Worm (Caenorhabditis elegans) whole organism, L4 larva: ENCODE data around the gene F47B8.13.

Experiments used
- T20F7.1 ChIP-seq: fragments of 200-800 bp; sonication (Bioruptor generic); optimal IDR thresholded peaks from 2 replicates; lab custom pipeline; 2018; ENCODE audit warnings: mild to moderate bottlenecking, missing genetic modification characterization, missing compliant biosample characterization
- T26A8.4 ChIP-seq: fragments of 200-800 bp; sonication (Bioruptor generic); IDR thresholded peaks from 2 replicates; pipeline ENCODE4 v1.3.6; 2022; ENCODE audit warnings: missing genetic modification characterization, missing compliant biosample characterization
- Y105C5A.15 ChIP-seq: fragments of 200-800 bp; sonication (Bioruptor generic); IDR thresholded peaks from 2 replicates; pipeline ENCODE4 v1.3.6; 2022; ENCODE audit warnings: missing genetic modification characterization, missing compliant biosample characterization
- Y48G9A.11 ChIP-seq: fragments of 200-800 bp; sonication (Bioruptor generic); IDR thresholded peaks from 2 replicates; pipeline ENCODE4 v1.3.6; 2022; ENCODE audit warnings: missing genetic modification reagents, missing genetic modification characterization, missing compliant biosample characterization
- Y5F2A.4 ChIP-seq: fragments of 200-800 bp; sonication (Bioruptor generic); optimal IDR thresholded peaks from 2 replicates; lab custom pipeline; 2018; ENCODE audit warnings: mild to moderate bottlenecking, missing genetic modification characterization, missing compliant biosample characterization
- Y75B8A.6 ChIP-seq: fragments of 200-800 bp; sonication (Bioruptor generic); IDR thresholded peaks from 2 replicates; pipeline ENCODE4 v1.3.6; 2022; ENCODE audit warnings: missing genetic modification reagents, missing genetic modification characterization, missing compliant biosample characterization
- ZK337.2 ChIP-seq: fragments of 200-800 bp; sonication (Bioruptor generic); IDR thresholded peaks from 2 replicates; pipeline ENCODE4 v1.3.6; 2022; ENCODE audit warnings: missing genetic modification reagents, missing genetic modification characterization, missing compliant biosample characterization
- ZK546.5 ChIP-seq, 2 experiments: sonication (generic microtip); optimal IDR thresholded peaks; 2 replicates each; lab custom pipeline; 2017; ENCODE audit warnings: missing biosample characterization in 2 of 2, missing genetic modification characterization in 2 of 2
- aha-1 ChIP-seq: fragments of 150-350 bp; peaks from one replicate; lab custom pipeline; 2014; ENCODE audit warnings: missing biosample characterization, missing genetic modification characterization
- aly-2 ChIP-seq: sonication (generic microtip); optimal IDR thresholded peaks from 2 replicates; lab custom pipeline; 2018; ENCODE audit warnings: missing biosample characterization, missing genetic modification characterization
- ceh-82 ChIP-seq: sonication (generic microtip); optimal IDR thresholded peaks from 2 replicates; lab custom pipeline; 2017; ENCODE audit warnings: missing biosample characterization, missing genetic modification characterization
- ces-1 ChIP-seq: fragments of 150-350 bp; sonication (generic microtip); optimal IDR thresholded peaks from 4 replicates; lab custom pipeline; 2014; ENCODE audit warnings: missing biosample characterization, missing genetic modification reagents, missing genetic modification characterization
- ctbp-1 ChIP-seq: fragments of 200-800 bp; sonication (Bioruptor generic); IDR thresholded peaks from 2 replicates; pipeline ENCODE4 v1.3.6; 2022; ENCODE audit warnings: missing genetic modification reagents, missing genetic modification characterization, missing compliant biosample characterization
- daf-16 ChIP-seq, 3 experiments: sonication (generic microtip); optimal IDR thresholded peaks; 2 replicates each; lab custom pipeline; 2016 to 2017; ENCODE audit warnings: missing genetic modification characterization in 3 of 3, missing genetic modification reagents in 3 of 3, mild to moderate bottlenecking in 2 of 3, missing compliant biosample characterization in 2 of 3, missing biosample characterization in 1 of 3, moderate library complexity in 1 of 3
- daf-19 ChIP-seq: fragments of 200-800 bp; sonication (Bioruptor generic); conservative IDR thresholded peaks from 2 replicates; pipeline ENCODE4 v1.3.6; 2022; ENCODE audit warnings: missing genetic modification characterization, missing compliant biosample characterization
- dmd-8 ChIP-seq: fragments of 200-800 bp; sonication (Bioruptor generic); IDR thresholded peaks from 2 replicates; pipeline ENCODE4 v1.3.6; 2022; ENCODE audit warnings: missing genetic modification characterization, missing compliant biosample characterization
- dmd-9 ChIP-seq: fragments of 200-800 bp; sonication (Bioruptor generic); IDR thresholded peaks from 2 replicates; pipeline ENCODE4 v1.3.6; 2022; ENCODE audit warnings: missing genetic modification reagents, missing genetic modification characterization, missing compliant biosample characterization
- dpl-1 ChIP-seq: fragments of 150-350 bp; optimal IDR thresholded peaks from 2 replicates; lab custom pipeline; 2014; ENCODE audit warnings: missing biosample characterization, missing genetic modification reagents, missing genetic modification characterization
- dve-1 ChIP-seq: sonication (generic microtip); optimal IDR thresholded peaks from 2 replicates; lab custom pipeline; 2017; ENCODE audit warnings: antibody characterized with exemption, mild to moderate bottlenecking, missing genetic modification characterization, missing compliant biosample characterization; ENCODE audit not compliant: insufficient read depth
- egl-43 ChIP-seq: fragments of 200-800 bp; sonication (Bioruptor generic); IDR thresholded peaks from 2 replicates; pipeline ENCODE4 v1.3.6; 2022; ENCODE audit warnings: missing genetic modification reagents, missing genetic modification characterization, missing compliant biosample characterization
- hif-1 ChIP-seq, 2 experiments: sonication (generic microtip); optimal IDR thresholded peaks; 2 replicates each; lab custom pipeline; 2016 to 2017; ENCODE audit warnings: missing compliant biosample characterization in 2 of 2, missing genetic modification characterization in 2 of 2, missing genetic modification reagents in 2 of 2, missing genotype in 2 of 2, mild to moderate bottlenecking in 1 of 2
- hlh-11 ChIP-seq: fragments of 200-800 bp; sonication (Bioruptor generic); optimal IDR thresholded peaks from 2 replicates; lab custom pipeline; 2018; ENCODE audit warnings: mild to moderate bottlenecking, missing genetic modification characterization, missing compliant biosample characterization
- hlh-30 ChIP-seq: sonication (generic microtip); optimal IDR thresholded peaks from 2 replicates; lab custom pipeline; 2017; ENCODE audit warnings: antibody characterized with exemption, mild to moderate bottlenecking, missing genetic modification characterization, missing compliant biosample characterization; ENCODE audit not compliant: insufficient read depth
- hmg-1.1 ChIP-seq: fragments of 200-800 bp; sonication (Bioruptor generic); IDR thresholded peaks from 2 replicates; pipeline ENCODE4 v1.3.6; 2022; ENCODE audit warnings: missing genetic modification reagents, missing genetic modification characterization, missing compliant biosample characterization
- mdt-29 ChIP-seq: fragments of 200-800 bp; sonication (Bioruptor generic); IDR thresholded peaks from 2 replicates; pipeline ENCODE4 v1.3.6; 2022; ENCODE audit warnings: missing genetic modification reagents, missing genetic modification characterization, missing compliant biosample characterization
- mep-1 ChIP-seq: fragments of 150-350 bp; sonication (generic microtip); optimal IDR thresholded peaks from 3 replicates; lab custom pipeline; 2014; ENCODE audit warnings: missing biosample characterization, missing genetic modification characterization
- mes-2 ChIP-seq: sonication (generic microtip); optimal IDR thresholded peaks from 2 replicates; lab custom pipeline; 2016; ENCODE audit warnings: missing genotype, mild to moderate bottlenecking, missing genetic modification characterization, missing compliant biosample characterization; ENCODE audit not compliant: poor library complexity, severe bottlenecking
- mxl-3 ChIP-seq: fragments of 200-800 bp; sonication (Bioruptor generic); optimal IDR thresholded peaks from 2 replicates; lab custom pipeline; 2018; ENCODE audit warnings: mild to moderate bottlenecking, missing genetic modification characterization, missing compliant biosample characterization
- nhr-10 ChIP-seq: fragments of 150-350 bp; optimal IDR thresholded peaks from 2 replicates; lab custom pipeline; 2014; ENCODE audit warnings: missing biosample characterization, missing genetic modification characterization
- nhr-11 ChIP-seq: fragments of 150-350 bp; optimal IDR thresholded peaks from 2 replicates; lab custom pipeline; 2014; ENCODE audit warnings: missing biosample characterization, missing genetic modification characterization
- nhr-111 ChIP-seq: fragments of 200-800 bp; sonication (Bioruptor generic); optimal IDR thresholded peaks from 2 replicates; lab custom pipeline; 2018; ENCODE audit warnings: mild to moderate bottlenecking, missing genetic modification characterization, missing compliant biosample characterization
- nhr-237 ChIP-seq: sonication (generic microtip); optimal IDR thresholded peaks from 2 replicates; lab custom pipeline; 2017; ENCODE audit warnings: missing biosample characterization, missing genetic modification characterization
- nhr-28 ChIP-seq: fragments of 150-350 bp; optimal IDR thresholded peaks from 2 replicates; lab custom pipeline; 2014; ENCODE audit warnings: missing biosample characterization, missing genetic modification characterization
- nhr-42 ChIP-seq: fragments of 200-800 bp; sonication (Bioruptor generic); IDR thresholded peaks from 2 replicates; pipeline ENCODE4 v1.3.6; 2022; ENCODE audit warnings: missing genetic modification characterization, missing compliant biosample characterization
- nhr-48 ChIP-seq: sonication (generic microtip); optimal IDR thresholded peaks from 2 replicates; lab custom pipeline; 2016; ENCODE audit warnings: mild to moderate bottlenecking, missing genetic modification characterization, missing compliant biosample characterization
- pqm-1 ChIP-seq: sonication (generic microtip); optimal IDR thresholded peaks from 2 replicates; lab custom pipeline; 2017; ENCODE audit warnings: missing biosample characterization, missing genetic modification characterization
- saeg-2 ChIP-seq: fragments of 200-800 bp; sonication (Bioruptor generic); IDR thresholded peaks from 2 replicates; pipeline ENCODE4 v1.3.6; 2022; ENCODE audit warnings: missing genetic modification reagents, missing genetic modification characterization, missing compliant biosample characterization
- skn-1 ChIP-seq: fragments of 150-350 bp; optimal IDR thresholded peaks from 2 replicates; lab custom pipeline; 2014; ENCODE audit warnings: missing biosample characterization, missing genetic modification characterization
- snpc-4 ChIP-seq: fragments of 150-350 bp; optimal IDR thresholded peaks from 2 replicates; lab custom pipeline; 2014; ENCODE audit warnings: missing biosample characterization, missing genetic modification characterization
- spr-1 ChIP-seq: sonication (generic microtip); optimal IDR thresholded peaks from 2 replicates; lab custom pipeline; 2016; ENCODE audit warnings: mild to moderate bottlenecking, missing genetic modification characterization, missing compliant biosample characterization
- spr-3 ChIP-seq: fragments of 200-800 bp; sonication (Bioruptor generic); optimal IDR thresholded peaks from 2 replicates; lab custom pipeline; 2018; ENCODE audit warnings: mild to moderate bottlenecking, missing genetic modification characterization, missing compliant biosample characterization
- unc-130 ChIP-seq: sonication (generic microtip); optimal IDR thresholded peaks from 2 replicates; lab custom pipeline; 2016; ENCODE audit warnings: missing genetic modification reagents, missing genetic modification characterization, missing compliant biosample characterization
- zag-1 ChIP-seq: fragments of 150-350 bp; optimal IDR thresholded peaks from 2 replicates; lab custom pipeline; 2014; ENCODE audit warnings: missing biosample characterization, missing genetic modification characterization
- zfp-3 ChIP-seq: fragments of 200-800 bp; sonication (Bioruptor generic); conservative IDR thresholded peaks from 2 replicates; pipeline ENCODE4 v1.3.6; 2022; ENCODE audit warnings: missing genetic modification reagents, missing genetic modification characterization, missing compliant biosample characterization
- zip-2 ChIP-seq: fragments of 150-350 bp; optimal IDR thresholded peaks from 2 replicates; lab custom pipeline; 2014; ENCODE audit warnings: missing biosample characterization, missing genetic modification characterization

The F47B8.13 gene

ce11 chrV:14361973-14362372 is 42.4 kb upstream of the F47B8.13 start:
- TF ChIP-seq T20F7.1 (GFP tag; lab: Kevin White, UChicago) = no peak
- no peak for TF ChIP-seq dmd-9 (GFP tag; lab: Robert Waterston, UW)
- no peak for TF ChIP-seq zag-1 (tag; lab: Kevin White, UChicago)
- TF ChIP-seq aly-2 (tag; lab: Kevin White, UChicago) = no peak
- no peak for TF ChIP-seq nhr-48 (tag; lab: Kevin White, UChicago)
- TF ChIP-seq zfp-3 = no peak
- no peak for TF ChIP-seq skn-1 (tag; lab: Kevin White, UChicago)
- no peak for TF ChIP-seq Y48G9A.11
- 0 out of 2 replicates have a peak, but pooled peaks have one; percentile 12 for TF ChIP-seq egl-43 (GFP tag; lab: Robert Waterston, UW)
- TF ChIP-seq, all 104 proteins: peak for 1

- TF ChIP-seq daf-16 (GFP tag; optimal IDR thresholded peaks at IDR 0.05; lab: Kevin White, UChicago) (no peak), daf-16 (tag; optimal IDR thresholded peaks at IDR 0.05; lab: Kevin White, UChicago) (peak; percentile 42), mes-2 (peak; percentile 39), spr-3 (GFP tag; lab: Kevin White, UChicago) (peak; percentile 11), hlh-11 (tag; lab: Kevin White, UChicago) (peak; percentile 23), mep-1 (tag; lab: Kevin White, UChicago) (peak; percentile 21), dpl-1 (GFP tag; lab: Kevin White, UChicago) (no peak), nhr-111 (no peak), T26A8.4 (peak; percentile 63), hlh-30 (peak; percentile 35), Y5F2A.4 (GFP tag; lab: Kevin White, UChicago) (peak; percentile 0), Y75B8A.6 (GFP tag; lab: Robert Waterston, UW) (no peak), snpc-4 (tag; lab: Kevin White, UChicago) (peak; percentile 70), pqm-1 (tag; lab: Kevin White, UChicago) (no peak), dve-1 (tag; lab: Kevin White, UChicago) (peak; percentile 19), hmg-1.1 (GFP tag; lab: Robert Waterston, UW) (no peak)
Observed at ce11 chrV:14358577-14358976, 39.0 kb upstream of the F47B8.13 start, which contains the start of gene Y49A3A.4. Y49A3A.4 (minus strand) TSS chrV:14358890.

ce11 chrV:14355738-14356368 is 36.3 kb upstream of the F47B8.13 start, which contains the start of gene cyn-1:
cyn-1 (plus strand) TSS chrV:14356076.
- no peak for TF ChIP-seq mdt-29 (GFP tag; lab: Robert Waterston, UW)
- peak; percentile 70 for TF ChIP-seq T26A8.4
- TF ChIP-seq saeg-2 (GFP tag; lab: Robert Waterston, UW) = no peak
- peak; percentile 17 for TF ChIP-seq spr-3 (GFP tag; lab: Kevin White, UChicago)
- peak; percentile 51 for TF ChIP-seq nhr-28 (tag; lab: Kevin White, UChicago)
- TF ChIP-seq ZK337.2 = no peak
- TF ChIP-seq nhr-10 (tag; lab: Kevin White, UChicago) = no peak
- peak; percentile 34 for TF ChIP-seq nhr-11 (tag; lab: Kevin White, UChicago)
- TF ChIP-seq ceh-82 (tag; lab: Kevin White, UChicago) = no peak
- TF ChIP-seq ctbp-1 = no peak; the same call in 1 of the 2 replicates
- TF ChIP-seq zip-2 = peak; percentile 38
- no peak for TF ChIP-seq nhr-42 (GFP tag; lab: Robert Waterston, UW)
- peak; percentile 31 for TF ChIP-seq aha-1 (tag; lab: Kevin White, UChicago)
- TF ChIP-seq mxl-3 (GFP tag; lab: Kevin White, UChicago) = no peak
- TF ChIP-seq dve-1 (tag; lab: Kevin White, UChicago) = peak; percentile 85
- peak; percentile 41 for TF ChIP-seq unc-130 (GFP tag; lab: Kevin White, UChicago)
- no peak for TF ChIP-seq Y105C5A.15 (GFP tag; lab: Robert Waterston, UW)
- no peak for TF ChIP-seq nhr-111
- peak; percentile 66 for TF ChIP-seq spr-1 (tag; lab: Kevin White, UChicago)
- no peak for TF ChIP-seq ces-1
- peak in 1 of 2 experiments; percentile 25 for TF ChIP-seq hif-1 (tag; optimal IDR thresholded peaks at IDR 0.05; lab: Kevin White, UChicago)
- TF ChIP-seq dmd-8 (GFP tag; lab: Robert Waterston, UW) = no peak
- TF ChIP-seq daf-19 (GFP tag; lab: Robert Waterston, UW) = no peak
- no peak for TF ChIP-seq egl-43 (GFP tag; lab: Robert Waterston, UW)
- no peak for TF ChIP-seq ZK546.5 (tag; optimal IDR thresholded peaks at IDR 0.05; lab: Kevin White, UChicago)
- TF ChIP-seq T20F7.1 (GFP tag; lab: Kevin White, UChicago) = peak; percentile 72
- TF ChIP-seq nhr-237 = no peak
- no peak for TF ChIP-seq daf-16 (GFP tag; optimal IDR thresholded peaks at IDR 0.05; lab: Kevin White, UChicago)
- peak; percentile 20 for TF ChIP-seq daf-16 (tag; optimal IDR thresholded peaks at IDR 0.05; lab: Kevin White, UChicago)
- peak; percentile 66 for TF ChIP-seq hlh-11 (tag; lab: Kevin White, UChicago)
- no peak for TF ChIP-seq snpc-4 (tag; lab: Kevin White, UChicago)
- peak; percentile 86 for TF ChIP-seq mep-1 (tag; lab: Kevin White, UChicago)
